Worm (Caenorhabditis elegans) whole organism, L1 larva: Measurements from ENCODE around the gene C08B11.9.

Experiments used
- C16A3.4 ChIP-seq: fragments of 150-350 bp; optimal IDR thresholded peaks from 2 replicates; lab custom pipeline; 2014; ENCODE audit warnings: missing biosample characterization, missing genetic modification characterization
- F16B12.6 ChIP-seq: fragments of 150-350 bp; optimal IDR thresholded peaks from 2 replicates; lab custom pipeline; 2014; ENCODE audit warnings: missing biosample characterization, missing genetic modification characterization
- Y116A8C.19 ChIP-seq: sonication (generic microtip); optimal IDR thresholded peaks from 2 replicates; lab custom pipeline; 2016; ENCODE audit warnings: missing compliant biosample characterization, missing genetic modification characterization, borderline replicate concordance
- aha-1 ChIP-seq: fragments of 150-350 bp; optimal IDR thresholded peaks from 2 replicates; lab custom pipeline; 2014; ENCODE audit warnings: missing biosample characterization, missing genetic modification characterization
- alr-1 ChIP-seq: fragments of 200-800 bp; sonication (Bioruptor generic); optimal IDR thresholded peaks from 2 replicates; lab custom pipeline; 2018; ENCODE audit warnings: borderline replicate concordance, mild to moderate bottlenecking, missing genetic modification characterization, missing compliant biosample characterization
- aly-2 ChIP-seq: fragments of 150-350 bp; optimal IDR thresholded peaks from 2 replicates; lab custom pipeline; 2014; ENCODE audit warnings: missing biosample characterization, missing genetic modification characterization
- ama-1 ChIP-seq: fragments of 150-350 bp; optimal IDR thresholded peaks from 2 replicates; lab custom pipeline; 2014
- blmp-1 ChIP-seq: fragments of 150-350 bp; optimal IDR thresholded peaks from 2 replicates; lab custom pipeline; 2014; ENCODE audit warnings: missing biosample characterization, missing genetic modification characterization
- ceh-63 ChIP-seq: fragments of 200-800 bp; sonication (Bioruptor generic); optimal IDR thresholded peaks from 2 replicates; lab custom pipeline; 2018; ENCODE audit warnings: mild to moderate bottlenecking, missing genetic modification characterization, missing compliant biosample characterization
- ceh-82 ChIP-seq, 3 experiments: fragments of 150-350 bp in 1 of 3; sonication (generic microtip) in 2 of 3; optimal IDR thresholded peaks; 2 replicates each; lab custom pipeline; 2014 to 2017; ENCODE audit warnings: missing biosample characterization in 3 of 3, missing genetic modification characterization in 3 of 3
- ceh-90 ChIP-seq: sonication (generic microtip); optimal IDR thresholded peaks from 2 replicates; lab custom pipeline; 2016; ENCODE audit warnings: missing genetic modification characterization, missing compliant biosample characterization
- dpl-1 ChIP-seq, 3 experiments: fragments of 150-350 bp in 2 of 3; sonication (generic microtip) in 1 of 3; optimal IDR thresholded peaks; 2 replicates each; lab custom pipeline; 2014 to 2017; ENCODE audit warnings: missing biosample characterization in 3 of 3, missing genetic modification characterization in 3 of 3, missing genetic modification reagents in 3 of 3
- dsc-1 ChIP-seq: sonication (generic microtip); optimal IDR thresholded peaks from 2 replicates; lab custom pipeline; 2016; ENCODE audit warnings: mild to moderate bottlenecking, missing genetic modification characterization, missing compliant biosample characterization
- egl-13 ChIP-seq: sonication (generic microtip); optimal IDR thresholded peaks from 2 replicates; lab custom pipeline; 2016; ENCODE audit warnings: missing genotype, missing genetic modification reagents, missing genetic modification characterization, missing compliant biosample characterization
- egl-27 ChIP-seq, 2 experiments: fragments of 150-350 bp in 1 of 2; sonication (generic microtip); optimal IDR thresholded peaks; 3 replicates each; lab custom pipeline; 2017 to 2018; ENCODE audit warnings: missing biosample characterization in 2 of 2, missing genetic modification characterization in 2 of 2, missing genetic modification reagents in 2 of 2
- fkh-10 ChIP-seq: sonication (generic microtip); optimal IDR thresholded peaks from 2 replicates; lab custom pipeline; 2017; ENCODE audit warnings: missing biosample characterization, missing genetic modification reagents, missing genetic modification characterization
- fos-1 ChIP-seq: fragments of 150-350 bp; optimal IDR thresholded peaks from 2 replicates; lab custom pipeline; 2014; ENCODE audit warnings: missing biosample characterization, missing genetic modification characterization
- grh-1 ChIP-seq: fragments of 200-800 bp; sonication (Bioruptor generic); IDR thresholded peaks from 2 replicates; pipeline ENCODE4 v1.3.6; 2022; ENCODE audit warnings: missing genetic modification reagents, missing genetic modification characterization, missing compliant biosample characterization
- hlh-4 ChIP-seq: sonication (generic microtip); optimal IDR thresholded peaks from 2 replicates; lab custom pipeline; 2016; ENCODE audit warnings: mild to moderate bottlenecking, missing genetic modification characterization, missing compliant biosample characterization
- hpl-2 ChIP-seq: fragments of 150-350 bp; optimal IDR thresholded peaks from 2 replicates; lab custom pipeline; 2014; ENCODE audit warnings: missing biosample characterization, missing genetic modification reagents, missing genetic modification characterization
- isw-1 ChIP-seq: fragments of 200-800 bp; sonication (Bioruptor generic); IDR thresholded peaks from 2 replicates; pipeline ENCODE4 v1.3.6; 2022; ENCODE audit warnings: missing genetic modification characterization, missing compliant biosample characterization
- jun-1 ChIP-seq: fragments of 150-350 bp; optimal IDR thresholded peaks from 2 replicates; lab custom pipeline; 2014; ENCODE audit warnings: missing biosample characterization, missing genetic modification reagents, missing genetic modification characterization
- lin-14 ChIP-seq: fragments of 200-800 bp; sonication (Bioruptor generic); optimal IDR thresholded peaks from 2 replicates; lab custom pipeline; 2018; ENCODE audit warnings: mild to moderate bottlenecking, missing genetic modification characterization, moderate library complexity, missing compliant biosample characterization
- lin-35 ChIP-seq, 2 experiments: fragments of 150-350 bp; optimal IDR thresholded peaks; 2 replicates each; lab custom pipeline; 2014; ENCODE audit warnings: missing biosample characterization in 2 of 2, missing genetic modification characterization in 2 of 2, missing genetic modification reagents in 2 of 2
- lin-39 ChIP-seq: fragments of 150-350 bp; optimal IDR thresholded peaks from 2 replicates; lab custom pipeline; 2014; ENCODE audit warnings: missing biosample characterization, missing genetic modification reagents, missing genetic modification characterization
- lir-3 ChIP-seq: sonication (generic microtip); optimal IDR thresholded peaks from 2 replicates; lab custom pipeline; 2016; ENCODE audit warnings: mild to moderate bottlenecking, missing genetic modification characterization, moderate library complexity, missing compliant biosample characterization; ENCODE audit not compliant: poor library complexity
- lsy-2 ChIP-seq, 2 experiments: fragments of 150-350 bp; optimal IDR thresholded peaks; 2 replicates each; lab custom pipeline; 2014; ENCODE audit warnings: missing biosample characterization in 2 of 2, missing genetic modification characterization in 2 of 2
- mdl-1 ChIP-seq, 2 experiments: fragments of 150-350 bp; optimal IDR thresholded peaks; 2 replicates each; lab custom pipeline; 2014 to 2017; ENCODE audit warnings: missing biosample characterization in 2 of 2, missing genetic modification characterization in 2 of 2, inconsistent platforms in 1 of 2
- nhr-11 ChIP-seq: fragments of 150-350 bp; optimal IDR thresholded peaks from 2 replicates; lab custom pipeline; 2014; ENCODE audit warnings: missing biosample characterization, missing genetic modification characterization
- nhr-12 ChIP-seq: sonication (generic microtip); optimal IDR thresholded peaks from 2 replicates; lab custom pipeline; 2017; ENCODE audit warnings: missing biosample characterization, missing genetic modification characterization
- nhr-20 ChIP-seq: sonication (generic microtip); optimal IDR thresholded peaks from 2 replicates; lab custom pipeline; 2016; ENCODE audit warnings: mild to moderate bottlenecking, missing genetic modification characterization, missing compliant biosample characterization
- nhr-28 ChIP-seq: fragments of 150-350 bp; optimal IDR thresholded peaks from 2 replicates; lab custom pipeline; 2014; ENCODE audit warnings: missing biosample characterization, missing genetic modification characterization
- nhr-47 ChIP-seq: sonication (generic microtip); optimal IDR thresholded peaks from 2 replicates; lab custom pipeline; 2016; ENCODE audit warnings: mild to moderate bottlenecking, missing genetic modification characterization, moderate library complexity, missing compliant biosample characterization
- nhr-71 ChIP-seq: sonication (generic microtip); optimal IDR thresholded peaks from 2 replicates; lab custom pipeline; 2016; ENCODE audit warnings: mild to moderate bottlenecking, missing genetic modification characterization, moderate library complexity, missing compliant biosample characterization
- nhr-76 ChIP-seq: sonication (generic microtip); optimal IDR thresholded peaks from 2 replicates; lab custom pipeline; 2017; ENCODE audit warnings: missing biosample characterization, missing genetic modification characterization
- nhr-77 ChIP-seq: fragments of 150-350 bp; optimal IDR thresholded peaks from 2 replicates; lab custom pipeline; 2014; ENCODE audit warnings: missing biosample characterization, missing genetic modification characterization
- nhr-84 ChIP-seq: sonication (generic microtip); optimal IDR thresholded peaks from 2 replicates; lab custom pipeline; 2017; ENCODE audit warnings: missing biosample characterization, missing genetic modification characterization
- nhr-90 ChIP-seq: sonication (generic microtip); optimal IDR thresholded peaks from 2 replicates; lab custom pipeline; 2016; ENCODE audit warnings: mild to moderate bottlenecking, missing genetic modification characterization, missing compliant biosample characterization; ENCODE audit not compliant: poor library complexity
- skn-1 ChIP-seq: fragments of 150-350 bp; optimal IDR thresholded peaks from 2 replicates; lab custom pipeline; 2014; ENCODE audit warnings: missing biosample characterization, missing genetic modification characterization
- snpc-4 ChIP-seq: fragments of 150-350 bp; optimal IDR thresholded peaks from 2 replicates; lab custom pipeline; 2014; ENCODE audit warnings: missing biosample characterization, missing genetic modification characterization
- snu-23 ChIP-seq: sonication (generic microtip); optimal IDR thresholded peaks from 2 replicates; lab custom pipeline; 2016; ENCODE audit warnings: missing genetic modification characterization, missing compliant biosample characterization
- tbx-2 ChIP-seq: sonication (generic microtip); optimal IDR thresholded peaks from 2 replicates; lab custom pipeline; 2016; ENCODE audit warnings: missing genetic modification characterization, missing compliant biosample characterization
- tlp-1 ChIP-seq: fragments of 150-350 bp; optimal IDR thresholded peaks from 2 replicates; lab custom pipeline; 2014; ENCODE audit warnings: missing biosample characterization, missing genetic modification characterization
- unc-130 ChIP-seq: fragments of 150-350 bp; optimal IDR thresholded peaks from 2 replicates; lab custom pipeline; 2017; ENCODE audit warnings: missing biosample characterization, missing genetic modification characterization, inconsistent platforms
- unc-30 ChIP-seq: sonication (generic microtip); optimal IDR thresholded peaks from 2 replicates; lab custom pipeline; 2017; ENCODE audit warnings: missing biosample characterization, missing genetic modification characterization
- unc-98 ChIP-seq: fragments of 200-800 bp; sonication (Bioruptor generic); IDR thresholded peaks from 2 replicates; pipeline ENCODE4 v1.3.6; 2022; ENCODE audit warnings: missing genetic modification characterization, missing compliant biosample characterization
- vab-15 ChIP-seq: sonication (generic microtip); optimal IDR thresholded peaks from 2 replicates; lab custom pipeline; 2017; ENCODE audit warnings: missing genotype, mild to moderate bottlenecking, missing genetic modification characterization, missing compliant biosample characterization
- xbp-1 ChIP-seq: sonication (generic microtip); optimal IDR thresholded peaks from 2 replicates; lab custom pipeline; 2016; ENCODE audit warnings: missing genetic modification characterization, missing compliant biosample characterization
- zip-4 ChIP-seq: fragments of 200-800 bp; sonication (Bioruptor generic); optimal IDR thresholded peaks from 2 replicates; lab custom pipeline; 2018; ENCODE audit warnings: mild to moderate bottlenecking, missing genetic modification characterization, moderate library complexity, missing compliant biosample characterization
- ztf-4 ChIP-seq: fragments of 150-350 bp; optimal IDR thresholded peaks from 2 replicates; lab custom pipeline; 2014; ENCODE audit warnings: missing biosample characterization, missing genetic modification characterization

The C08B11.9 gene

ce11 chrII:8037863-8038262 lies at the start of gene C08B11.9:
C08B11.9 (minus strand) TSS chrII:8038169.
- TF ChIP-seq dsc-1 (tag; lab: Kevin White, UChicago) (no peak), C16A3.4 (tag; lab: Kevin White, UChicago) (no peak), snpc-4 (tag; lab: Kevin White, UChicago) (no peak), aha-1 (tag; lab: Kevin White, UChicago) (no peak), unc-130 (tag; lab: Kevin White, UChicago) (no peak), ceh-82 (tag; optimal IDR thresholded peaks at IDR 0.05; lab: Kevin White, UChicago) (no peak), lin-39 (tag; lab: Kevin White, UChicago) (no peak), nhr-71 (tag; lab: Kevin White, UChicago) (no peak), fos-1 (tag; lab: Kevin White, UChicago) (no peak), zip-4 (GFP tag; lab: Kevin White, UChicago) (no peak), nhr-84 (no peak), snu-23 (GFP tag; lab: Kevin White, UChicago) (no peak), alr-1 (no peak)
- TF ChIP-seq, all 84 proteins: peak for 0

DNA sequence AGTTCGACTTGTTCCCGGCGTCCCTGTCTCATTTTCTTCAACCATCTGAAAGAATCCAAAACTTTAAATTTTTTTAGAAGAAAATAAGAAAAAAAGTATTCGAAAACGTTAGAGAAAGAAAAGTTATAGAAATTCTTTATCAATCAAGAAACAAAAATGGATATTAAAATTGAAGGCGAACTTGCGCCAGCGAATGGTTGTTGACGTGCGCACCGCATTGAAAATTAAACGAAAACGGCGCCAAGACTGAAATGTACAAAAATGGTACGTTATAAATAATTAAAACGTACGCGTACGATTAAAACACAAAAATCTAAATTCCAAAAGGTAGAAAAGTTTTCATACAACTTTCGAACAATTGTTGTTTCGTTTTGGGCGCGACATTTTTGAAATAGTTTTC lies 48.8 kb upstream of the C08B11.9 start, which contains the start of gene K02C4.3:
K02C4.3 (minus strand) TSS at position 51 of the 400 bp plus-strand sequence.
- TF ChIP-seq fkh-10 (GFP tag; lab: Kevin White, UChicago): no peak
- no peak for TF ChIP-seq vab-15 (tag; lab: Kevin White, UChicago)
- TF ChIP-seq blmp-1 (tag; lab: Kevin White, UChicago): peak; percentile 76
- TF ChIP-seq unc-98: no peak
- TF ChIP-seq ceh-63: no peak
- TF ChIP-seq ceh-90 (tag; lab: Kevin White, UChicago): no peak
- peak; percentile 59 for TF ChIP-seq isw-1
- TF ChIP-seq ztf-4 (tag; lab: Kevin White, UChicago): no peak
- peak; percentile 28 for TF ChIP-seq zip-4 (GFP tag; lab: Kevin White, UChicago)
- peak; percentile 78 for TF ChIP-seq dsc-1 (tag; lab: Kevin White, UChicago)
- TF ChIP-seq lin-14: peak; percentile 75
- TF ChIP-seq egl-27 (tag; optimal IDR thresholded peaks at IDR 0.05; lab: Kevin White, UChicago): no peak
- peak; percentile 87 to 95 for TF ChIP-seq lin-35 (GFP tag; optimal IDR thresholded peaks at IDR 0.05; lab: Kevin White, UChicago)
- no peak for TF ChIP-seq nhr-28 (tag; lab: Kevin White, UChicago)
- TF ChIP-seq jun-1: peak; percentile 39
- peak; percentile 44 for TF ChIP-seq egl-13 (tag; lab: Kevin White, UChicago)
- no peak for TF ChIP-seq nhr-76
- TF ChIP-seq mdl-1 (tag; optimal IDR thresholded peaks at IDR 0.05; lab: Kevin White, UChicago): peak in 1 of 2 experiments; percentile 60
- peak; percentile 64 for TF ChIP-seq unc-130 (tag; lab: Kevin White, UChicago)
- no peak for TF ChIP-seq nhr-84
- TF ChIP-seq tbx-2 (tag; lab: Kevin White, UChicago): peak; percentile 77
- TF ChIP-seq nhr-90 (tag; lab: Kevin White, UChicago): peak; percentile 77
- TF ChIP-seq nhr-12 (tag; lab: Kevin White, UChicago): no peak
- peak; percentile 77 for TF ChIP-seq skn-1 (tag; lab: Kevin White, UChicago)
- peak; percentile 37; the same call in 1 of the 2 replicates for TF ChIP-seq grh-1 (GFP tag; lab: Robert Waterston, UW)
- peak; percentile 33 for TF ChIP-seq nhr-77
- TF ChIP-seq hlh-4 (tag; lab: Kevin White, UChicago): no peak
- peak; percentile 51 to 66 (median 62) for TF ChIP-seq ceh-82 (tag; optimal IDR thresholded peaks at IDR 0.05; lab: Kevin White, UChicago)
- TF ChIP-seq lin-39 (tag; lab: Kevin White, UChicago): peak; percentile 60
- TF ChIP-seq nhr-20 (tag; lab: Kevin White, UChicago): peak; percentile 76
- no peak for TF ChIP-seq hpl-2 (GFP tag; lab: Kevin White, UChicago)
- TF ChIP-seq tlp-1 (tag; lab: Kevin White, UChicago): no peak
- no peak for TF ChIP-seq nhr-11 (tag; lab: Kevin White, UChicago)
- peak; percentile 81 for TF ChIP-seq nhr-47 (tag; lab: Kevin White, UChicago)
- TF ChIP-seq fos-1 (tag; lab: Kevin White, UChicago): peak; percentile 31
- TF ChIP-seq lir-3: peak; percentile 50
- TF ChIP-seq aly-2: peak; percentile 24
- TF ChIP-seq ama-1 (lab: Kevin White, UChicago): no peak
- no peak for TF ChIP-seq Y116A8C.19 (tag; lab: Kevin White, UChicago)
- TF ChIP-seq xbp-1 (tag; lab: Kevin White, UChicago): peak; percentile 74
- peak; percentile 86 to 94 (median 93) for TF ChIP-seq dpl-1 (GFP tag; optimal IDR thresholded peaks at IDR 0.05; lab: Kevin White, UChicago)
- peak; percentile 87 to 90 for TF ChIP-seq lsy-2 (tag; optimal IDR thresholded peaks at IDR 0.05; lab: Kevin White, UChicago)
- peak; percentile 85 for TF ChIP-seq snu-23 (GFP tag; lab: Kevin White, UChicago)
- peak; percentile 28 for TF ChIP-seq F16B12.6 (tag; lab: Kevin White, UChicago)
- TF ChIP-seq unc-30: no peak
- TF ChIP-seq alr-1: no peak
